Fruit fly (Drosophila melanogaster) whole organism, embryonic: ENCODE results near the gene CG42553.

Experiments
- CG10366 ChIP-seq: fragments of 200-800 bp; sonication (Bioruptor generic); IDR thresholded peaks from 2 replicates; pipeline ENCODE4 v1.3.6; 2022; ENCODE audit warnings: missing biosample characterization, missing genetic modification characterization
- CG13894 ChIP-seq: fragments of 200-800 bp; sonication (Bioruptor generic); optimal IDR thresholded peaks from 3 replicates; lab custom pipeline; 2018; ENCODE audit warnings: missing biosample characterization, mild to moderate bottlenecking, missing genetic modification characterization, moderate library complexity
- CG15269 ChIP-seq: fragments of 200-800 bp; sonication (Bioruptor generic); optimal IDR thresholded peaks from 2 replicates; lab custom pipeline; 2018; ENCODE audit warnings: missing biosample characterization, mild to moderate bottlenecking, missing genetic modification characterization, moderate library complexity
- CG1529 ChIP-seq: fragments of 200-800 bp; sonication (Bioruptor generic); optimal IDR thresholded peaks from 3 replicates; lab custom pipeline; 2018; ENCODE audit warnings: missing biosample characterization, missing genetic modification characterization
- CG15514 ChIP-seq: fragments of 200-800 bp; sonication (Bioruptor generic); optimal IDR thresholded peaks from 3 replicates; lab custom pipeline; 2017; ENCODE audit warnings: missing biosample characterization, missing genetic modification characterization, mild to moderate bottlenecking, moderate library complexity, missing genetic modification reagents
- CG18764 ChIP-seq: fragments of 200-800 bp; sonication (Bioruptor generic); optimal IDR thresholded peaks from 3 replicates; lab custom pipeline; 2016; ENCODE audit warnings: missing biosample characterization, missing genetic modification characterization
- CG3281 ChIP-seq: fragments of 200-800 bp; sonication (Bioruptor generic); optimal IDR thresholded peaks from 3 replicates; lab custom pipeline; 2017; ENCODE audit warnings: missing biosample characterization, mild to moderate bottlenecking, missing genetic modification characterization
- CG3995 ChIP-seq: fragments of 200-800 bp; sonication (Bioruptor generic); optimal IDR thresholded peaks from 3 replicates; lab custom pipeline; 2016; ENCODE audit warnings: missing biosample characterization, missing genetic modification characterization
- CG4404 ChIP-seq: fragments of 200-800 bp; sonication (Bioruptor generic); IDR thresholded peaks from 2 replicates; pipeline ENCODE4 v1.3.6; 2022; ENCODE audit warnings: missing biosample characterization, missing genetic modification characterization
- CG4617 ChIP-seq: fragments of 200-800 bp; sonication (Bioruptor generic); optimal IDR thresholded peaks from 3 replicates; lab custom pipeline; 2016; ENCODE audit warnings: missing biosample characterization, missing genetic modification characterization, borderline replicate concordance
- CG5245 ChIP-seq: fragments of 200-800 bp; sonication (Bioruptor generic); optimal IDR thresholded peaks from 3 replicates; lab custom pipeline; 2016; ENCODE audit warnings: missing biosample characterization, missing genetic modification characterization
- CG6689 ChIP-seq: fragments of 200-800 bp; sonication (Bioruptor generic); IDR thresholded peaks from 2 replicates; pipeline ENCODE4 v1.3.6; 2022; ENCODE audit warnings: missing biosample characterization, missing genetic modification characterization
- CG7556 ChIP-seq: fragments of 200-800 bp; sonication (Bioruptor generic); optimal IDR thresholded peaks from 2 replicates; lab custom pipeline; 2017; ENCODE audit warnings: missing biosample characterization, mild to moderate bottlenecking, missing genetic modification characterization
- CG7786 ChIP-seq: fragments of 200-800 bp; sonication (Bioruptor generic); optimal IDR thresholded peaks from 2 replicates; lab custom pipeline; 2016; ENCODE audit warnings: missing biosample characterization, missing genetic modification characterization
- CG7963 ChIP-seq: fragments of 200-800 bp; sonication (Bioruptor generic); IDR thresholded peaks from 3 replicates; pipeline ENCODE4 v1.3.6; 2022; ENCODE audit warnings: missing biosample characterization, missing genetic modification characterization; ENCODE audit not compliant: partially characterized antibody
- CG7987 ChIP-seq: fragments of 200-800 bp; sonication (Bioruptor generic); optimal IDR thresholded peaks from 2 replicates; lab custom pipeline; 2018; ENCODE audit warnings: missing biosample characterization, mild to moderate bottlenecking, missing genetic modification characterization, moderate library complexity
- CG8089 ChIP-seq: fragments of 200-800 bp; sonication (Bioruptor generic); optimal IDR thresholded peaks from 3 replicates; lab custom pipeline; 2016; ENCODE audit warnings: missing biosample characterization, missing genetic modification characterization
- CoRest ChIP-seq: fragments of 200-800 bp; sonication (Bioruptor generic); optimal IDR thresholded peaks from 3 replicates; lab custom pipeline; 2018; ENCODE audit warnings: missing biosample characterization, mild to moderate bottlenecking, missing genetic modification characterization, moderate library complexity
- Drgx ChIP-seq: fragments of 200-800 bp; sonication (Bioruptor generic); IDR thresholded peaks from 2 replicates; pipeline ENCODE4 v1.3.6; 2022; ENCODE audit warnings: missing biosample characterization, missing genetic modification characterization
- Gsc ChIP-seq: fragments of 200-800 bp; sonication (Bioruptor generic); IDR thresholded peaks from 2 replicates; pipeline ENCODE4 v1.3.6; 2022; ENCODE audit warnings: missing biosample characterization, missing genetic modification characterization
- Gug ChIP-seq: fragments of 200-800 bp; sonication (Bioruptor generic); IDR thresholded peaks from 4 replicates; pipeline ENCODE4 v1.3.6; 2022; ENCODE audit warnings: missing biosample characterization, missing genetic modification characterization
- HLH3B ChIP-seq: fragments of 200-800 bp; sonication (Bioruptor generic); IDR thresholded peaks from 2 replicates; pipeline ENCODE4 v1.3.6; 2022; ENCODE audit warnings: missing biosample characterization, missing genetic modification characterization
- Hand ChIP-seq: fragments of 200-800 bp; sonication (Bioruptor generic); optimal IDR thresholded peaks from 2 replicates; lab custom pipeline; 2017; ENCODE audit warnings: mild to moderate bottlenecking, missing biosample characterization, missing genetic modification reagents, missing genetic modification characterization
- Hey ChIP-seq: fragments of 200-800 bp; sonication (Bioruptor generic); optimal IDR thresholded peaks from 3 replicates; lab custom pipeline; 2018; ENCODE audit warnings: missing biosample characterization, mild to moderate bottlenecking, missing genetic modification characterization
- Hr78 ChIP-seq, 2 experiments: fragments of 200-800 bp in 1 of 2; fragments of >200 bp in 1 of 2; sonication (Bioruptor generic) in 1 of 2; optimal IDR thresholded peaks; 2 replicates each; lab custom pipeline; 2017 to 2019; ENCODE audit warnings: missing biosample characterization in 2 of 2, missing genetic modification characterization in 2 of 2, mild to moderate bottlenecking in 1 of 2, moderate library complexity in 1 of 2
- Lim3 ChIP-seq: fragments of 200-800 bp; sonication (Bioruptor generic); IDR thresholded peaks from 2 replicates; pipeline ENCODE4 v1.3.6; 2022; ENCODE audit warnings: missing biosample characterization, missing genetic modification characterization
- Max ChIP-seq: fragments of 200-800 bp; sonication (Bioruptor generic); optimal IDR thresholded peaks from 2 replicates; lab custom pipeline; 2016; ENCODE audit warnings: missing biosample characterization, mild to moderate bottlenecking, missing genetic modification characterization
- Mes4 ChIP-seq: fragments of 200-800 bp; sonication (Bioruptor generic); optimal IDR thresholded peaks from 2 replicates; lab custom pipeline; 2016; ENCODE audit warnings: missing biosample characterization, missing genetic modification characterization
- Oli ChIP-seq: fragments of 200-800 bp; sonication (Bioruptor generic); optimal IDR thresholded peaks from 2 replicates; lab custom pipeline; 2018; ENCODE audit warnings: missing biosample characterization, mild to moderate bottlenecking, missing genetic modification characterization, moderate library complexity
- Ptx1 ChIP-seq: fragments of 200-800 bp; sonication (Bioruptor generic); IDR thresholded peaks from 2 replicates; pipeline ENCODE4 v1.3.6; 2022; ENCODE audit warnings: missing biosample characterization, missing genetic modification characterization
- Rx ChIP-seq: fragments of 200-800 bp; sonication (Bioruptor generic); IDR thresholded peaks from 2 replicates; pipeline ENCODE4 v1.3.6; 2022; ENCODE audit warnings: missing biosample characterization, missing genetic modification characterization
- Sin3A ChIP-seq: fragments of >200 bp; optimal IDR thresholded peaks from 2 replicates; lab custom pipeline; 2018
- Ssrp ChIP-seq: fragments of 200-800 bp; sonication (Bioruptor generic); optimal IDR thresholded peaks from 2 replicates; lab custom pipeline; 2018; ENCODE audit warnings: missing biosample characterization, mild to moderate bottlenecking, missing genetic modification characterization, moderate library complexity
- bab2 ChIP-seq: fragments of 200-800 bp; sonication (Bioruptor generic); optimal IDR thresholded peaks from 2 replicates; lab custom pipeline; 2016; ENCODE audit warnings: missing biosample characterization, missing genetic modification characterization
- bsh ChIP-seq, 2 experiments: fragments of 200-800 bp; sonication (Bioruptor generic); optimal IDR thresholded peaks; 2 replicates each; lab custom pipeline; 2017 to 2018; ENCODE audit warnings: mild to moderate bottlenecking in 2 of 2, missing biosample characterization in 2 of 2, missing genetic modification characterization in 2 of 2, moderate library complexity in 1 of 2
- cg ChIP-seq: fragments of 200-800 bp; sonication (Bioruptor generic); optimal IDR thresholded peaks from 3 replicates; lab custom pipeline; 2019; ENCODE audit warnings: missing biosample characterization, mild to moderate bottlenecking, missing genetic modification characterization, moderate library complexity
- ftz-f1 ChIP-seq: fragments of 200-800 bp; sonication (Bioruptor generic); optimal IDR thresholded peaks from 2 replicates; lab custom pipeline; 2016; ENCODE audit warnings: missing biosample characterization, missing genetic modification characterization
- gem ChIP-seq: fragments of 200-800 bp; sonication (Bioruptor generic); optimal IDR thresholded peaks from 2 replicates; lab custom pipeline; 2019; ENCODE audit warnings: missing biosample characterization, mild to moderate bottlenecking, missing genetic modification characterization, moderate library complexity
- ind ChIP-seq: fragments of 200-800 bp; sonication (Bioruptor generic); optimal IDR thresholded peaks from 3 replicates; lab custom pipeline; 2016; ENCODE audit warnings: missing biosample characterization, missing genetic modification characterization
- kni ChIP-seq: fragments of 200-800 bp; sonication (Bioruptor generic); optimal IDR thresholded peaks from 3 replicates; lab custom pipeline; 2017; ENCODE audit warnings: mild to moderate bottlenecking, missing biosample characterization, missing genetic modification reagents, missing genetic modification characterization
- onecut ChIP-seq: fragments of 200-800 bp; sonication (Bioruptor generic); IDR thresholded peaks from 2 replicates; pipeline ENCODE4 v1.3.6; 2022; ENCODE audit warnings: missing biosample characterization, missing genetic modification characterization
- psq ChIP-seq: fragments of 200-800 bp; sonication (Bioruptor generic); optimal IDR thresholded peaks from 2 replicates; lab custom pipeline; 2017; ENCODE audit warnings: missing biosample characterization, missing genetic modification characterization
- pzg ChIP-seq: fragments of 200-800 bp; sonication (Bioruptor generic); optimal IDR thresholded peaks from 3 replicates; lab custom pipeline; 2018; ENCODE audit warnings: missing biosample characterization, mild to moderate bottlenecking, missing genetic modification characterization, moderate library complexity
- schlank ChIP-seq: fragments of 200-800 bp; sonication (Bioruptor generic); optimal IDR thresholded peaks from 2 replicates; lab custom pipeline; 2018; ENCODE audit warnings: missing biosample characterization, mild to moderate bottlenecking, missing genetic modification characterization
- sna ChIP-seq: fragments of 200-800 bp; sonication (Bioruptor generic); IDR thresholded peaks from 2 replicates; pipeline ENCODE4 v1.3.6; 2022; ENCODE audit warnings: missing biosample characterization, missing genetic modification characterization; ENCODE audit not compliant: partially characterized antibody
- tap ChIP-seq: fragments of 200-800 bp; optimal IDR thresholded peaks from 3 replicates; lab custom pipeline; 2019; ENCODE audit warnings: missing biosample characterization, mild to moderate bottlenecking, missing genetic modification characterization, moderate library complexity
- tll ChIP-seq, 2 experiments: fragments of 200-800 bp in 1 of 2; fragments of >200 bp in 1 of 2; sonication (Bioruptor generic) in 1 of 2; optimal IDR thresholded peaks; 2 replicates each; lab custom pipeline; 2017 to 2019; ENCODE audit warnings: missing biosample characterization in 2 of 2, missing genetic modification characterization in 2 of 2, mild to moderate bottlenecking in 1 of 2, moderate library complexity in 1 of 2
- wdn ChIP-seq: fragments of 200-800 bp; sonication (Bioruptor generic); IDR thresholded peaks from 2 replicates; pipeline ENCODE4 v1.3.6; 2022; ENCODE audit warnings: missing biosample characterization, missing genetic modification characterization
- z ChIP-seq: fragments of 200-800 bp; sonication (Bioruptor generic); IDR thresholded peaks from 3 replicates; pipeline ENCODE4 v1.3.6; 2022; ENCODE audit warnings: missing biosample characterization, missing genetic modification characterization
- zfh2 ChIP-seq: fragments of 200-800 bp; sonication (Bioruptor generic); optimal IDR thresholded peaks from 2 replicates; lab custom pipeline; 2016; ENCODE audit warnings: missing biosample characterization, missing genetic modification characterization

Gene CG42553

dm6 chr3L:882236-882891 is 48.5 kb downstream of the CG42553 start (continued):
- TF ChIP-seq CG3281 (GFP tag; lab: Kevin White, UChicago) (peak; percentile 47), CG10366 (GFP tag; lab: Robert Waterston, UW) (no peak), tap (peak; percentile 50), Lim3 (GFP tag; lab: Robert Waterston, UW) (no peak), Mes4 (GFP tag; lab: Kevin White, UChicago) (no peak), Hand (GFP tag; lab: Kevin White, UChicago) (no peak), HLH3B (0 out of 2 replicates have a peak, but pooled peaks have one; percentile 30), Rx (no peak), zfh2 (GFP tag; lab: Kevin White, UChicago) (no peak), Ptx1 (GFP tag; lab: Robert Waterston, UW) (peak; percentile 57), CG5245 (GFP tag; lab: Kevin White, UChicago) (no peak), kni (GFP tag; lab: Kevin White, UChicago) (no peak), ftz-f1 (GFP tag; lab: Kevin White, UChicago) (no peak), Max (GFP tag; lab: Kevin White, UChicago) (no peak), CG13894 (tag; lab: Kevin White, UChicago) (no peak), sna (GFP tag; lab: Robert Waterston, UW) (no peak), ind (GFP tag; lab: Kevin White, UChicago) (peak; percentile 21), CG4617 (GFP tag; lab: Kevin White, UChicago) (no peak), Drgx (GFP tag; lab: Robert Waterston, UW) (no peak), bab2 (GFP tag; lab: Kevin White, UChicago) (no peak), CG1529 (GFP tag; lab: Kevin White, UChicago) (no peak), bsh (GFP tag; optimal IDR thresholded peaks at IDR 0.05; lab: Kevin White, UChicago) (no peak), Gsc (GFP tag; lab: Robert Waterston, UW) (no peak), Sin3A (lab: Kevin White, UChicago) (no peak), CG6689 (0 out of 2 replicates have a peak, but pooled peaks have one; percentile 30), Gug (no peak), CG4404 (GFP tag; lab: Robert Waterston, UW) (no peak), CG8089 (no peak), CG3995 (GFP tag; lab: Kevin White, UChicago) (no peak), CoRest (tag; lab: Kevin White, UChicago) (no peak), wdn (GFP tag; lab: Robert Waterston, UW) (no peak), Oli (tag; lab: Kevin White, UChicago) (no peak), CG7786 (no peak), Ssrp (no peak), CG15514 (GFP tag; lab: Kevin White, UChicago) (no peak), onecut (GFP tag; lab: Robert Waterston, UW) (no peak), Hr78 (GFP tag; optimal IDR thresholded peaks at IDR 0.05; lab: Kevin White, UChicago) (peak in 1 of 2 experiments; percentile 54), z (GFP tag; lab: Robert Waterston, UW) (no peak), gem (tag; lab: Kevin White, UChicago) (peak; percentile 54), pzg (GFP tag; lab: Kevin White, UChicago) (no peak), CG7556 (GFP tag; lab: Kevin White, UChicago) (peak; percentile 38), schlank (tag; lab: Kevin White, UChicago) (no peak), tll (GFP tag; optimal IDR thresholded peaks at IDR 0.05; lab: Kevin White, UChicago) (no peak), CG15269 (no peak), CG7963 (GFP tag; lab: Robert Waterston, UW) (no peak), Hey (no peak), CG18764 (no peak), cg (GFP tag; lab: Kevin White, UChicago) (no peak), CG7987 (GFP tag; lab: Kevin White, UChicago) (no peak), psq (GFP tag; lab: Kevin White, UChicago) (no peak)
